Worm (Caenorhabditis elegans): ENCODE data around the gene F43E2.6.

Gene F43E2.6

DNA sequence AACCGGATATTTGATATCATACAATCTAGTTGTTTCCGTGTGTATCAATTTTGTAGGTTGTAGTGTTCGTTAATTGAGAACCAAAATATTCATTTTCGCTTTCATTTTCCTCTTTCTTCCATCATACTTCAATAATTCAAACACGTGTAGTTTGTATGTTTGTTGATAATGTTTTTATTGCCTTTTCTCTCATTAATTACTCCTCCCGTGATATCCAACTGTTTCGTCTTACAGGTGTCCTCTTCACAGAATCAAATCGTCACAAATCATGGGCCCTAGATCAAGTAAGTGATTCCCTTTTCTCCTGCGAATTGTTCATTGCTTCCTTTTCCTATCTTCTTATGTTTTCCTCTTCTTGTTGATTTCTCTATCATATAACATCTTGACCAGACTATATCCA lies 29.7 kb downstream of the F43E2.6 start, which contains the start of gene nhr-21 (continued):
- TF ChIP-seq sdz-12 (GFP tag; optimal IDR thresholded peaks at IDR 0.05) = no peak
- no peak for TF ChIP-seq tag-97 (GFP tag; IDR thresholded peaks at IDR 0.05)
- no peak for TF ChIP-seq dpl-1 (GFP tag; optimal IDR thresholded peaks at IDR 0.05)
- TF ChIP-seq daf-19 (GFP tag; conservative IDR thresholded peaks at IDR 0.05) = no peak
- no peak for TF ChIP-seq aha-1 (tag)
- TF ChIP-seq ztf-7 (tag; optimal IDR thresholded peaks at IDR 0.05) = no peak
- TF ChIP-seq nhr-77 (tag; optimal IDR thresholded peaks at IDR 0.05) = no peak
- peak in 1 of 2 experiments; percentile 76 for TF ChIP-seq mdl-1 (tag; optimal IDR thresholded peaks at IDR 0.05)

DNA sequence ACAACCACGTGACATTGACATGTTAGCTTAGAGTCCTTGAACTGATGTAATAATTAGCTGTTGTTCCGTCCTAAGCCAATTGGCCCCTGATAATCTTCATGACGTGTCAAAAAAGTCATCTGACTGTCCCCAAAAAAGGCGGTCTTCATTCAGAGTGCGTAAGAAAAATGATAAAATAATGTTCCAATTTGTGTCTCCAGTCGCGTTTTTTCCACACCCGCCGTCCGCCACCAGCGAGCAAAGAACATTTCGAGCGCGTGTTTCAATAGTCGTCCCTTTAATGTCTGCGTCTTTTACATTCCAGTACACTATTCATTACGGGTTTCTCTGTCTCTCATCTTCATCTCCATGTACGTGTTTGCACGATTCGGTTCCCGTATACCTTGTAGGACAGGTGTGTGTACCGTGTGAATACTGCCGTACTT lies 31.2 kb downstream of the F43E2.6 start:
- TF ChIP-seq lsy-2 (tag; optimal IDR thresholded peaks at IDR 0.05) = peak; percentile 51 to 80
- TF ChIP-seq pqm-1 (tag; optimal IDR thresholded peaks at IDR 0.05) = peak; percentile 52
- TF ChIP-seq dmd-6 (GFP tag; IDR thresholded peaks at IDR 0.05) = peak; percentile 93
- no peak for TF ChIP-seq fos-1 (tag; optimal IDR thresholded peaks at IDR 0.05)
- TF ChIP-seq mxl-3 (GFP tag; optimal IDR thresholded peaks at IDR 0.05) = peak; percentile 94
- peak; percentile 59; the same call in 1 of the 2 replicates for TF ChIP-seq T26A8.4 (GFP tag; IDR thresholded peaks at IDR 0.05)
- peak; percentile 72 for TF ChIP-seq nhr-11 (tag; optimal IDR thresholded peaks at IDR 0.05)
- no peak for TF ChIP-seq ZK546.5 (tag; optimal IDR thresholded peaks at IDR 0.05)
- TF ChIP-seq zag-1 (tag; optimal IDR thresholded peaks at IDR 0.05) = no peak
- no peak for TF ChIP-seq snpc-1.2 (GFP tag; IDR thresholded peaks at IDR 0.05)
- no peak for TF ChIP-seq Y48G9A.11 (GFP tag; IDR thresholded peaks at IDR 0.05)
- TF ChIP-seq ceh-62 (tag; optimal IDR thresholded peaks at IDR 0.05) = no peak
- TF ChIP-seq ZK337.2 (GFP tag; IDR thresholded peaks at IDR 0.05) = no peak
- TF ChIP-seq mes-2 (tag; optimal IDR thresholded peaks at IDR 0.05; ENCODE audit: poor library complexity, severe bottlenecking) = peak; percentile 65
- TF ChIP-seq Y75B8A.6 (GFP tag; IDR thresholded peaks at IDR 0.05) = no peak
- peak; percentile 89 for TF ChIP-seq mep-1 (tag; optimal IDR thresholded peaks at IDR 0.05)
- TF ChIP-seq unc-130 (GFP tag; optimal IDR thresholded peaks at IDR 0.05) = no peak
- no peak for TF ChIP-seq F26F4.8 (GFP tag; conservative IDR thresholded peaks at IDR 0.05)
- TF ChIP-seq daf-8 (GFP tag; IDR thresholded peaks at IDR 0.05) = no peak
- TF ChIP-seq lin-29 (GFP tag; IDR thresholded peaks at IDR 0.05) = no peak
- TF ChIP-seq nhr-76 (tag; optimal IDR thresholded peaks at IDR 0.05) = peak; percentile 33
- no peak for TF ChIP-seq nhr-111 (GFP tag; optimal IDR thresholded peaks at IDR 0.05)
- TF ChIP-seq mxl-2 (GFP tag; conservative IDR thresholded peaks at IDR 0.05) = 0 out of 2 replicates have a peak, but pooled peaks have one; percentile 3
- no peak for TF ChIP-seq zip-11 (GFP tag; IDR thresholded peaks at IDR 0.05)
- no peak for TF ChIP-seq egl-27 (tag; optimal IDR thresholded peaks at IDR 0.05)
- no peak for TF ChIP-seq lin-38 (GFP tag; IDR thresholded peaks at IDR 0.05)
- TF ChIP-seq ceh-20 (GFP tag; IDR thresholded peaks at IDR 0.05) = peak; percentile 84
- peak; percentile 99 for TF ChIP-seq nhr-48 (tag; optimal IDR thresholded peaks at IDR 0.05)
- 0 out of 2 replicates have a peak, but pooled peaks have one; percentile 4 for TF ChIP-seq arid-1 (GFP tag; conservative IDR thresholded peaks at IDR 0.05)
- TF ChIP-seq ctbp-1 (GFP tag; IDR thresholded peaks at IDR 0.05) = peak; percentile 71; the same call in 1 of the 2 replicates
- no peak for TF ChIP-seq R02D3.7 (tag; optimal IDR thresholded peaks at IDR 0.05)
- TF ChIP-seq hlh-30 (tag; optimal IDR thresholded peaks at IDR 0.05; ENCODE audit: insufficient read depth) = peak; percentile 90
- TF ChIP-seq ces-1 (GFP tag; optimal IDR thresholded peaks at IDR 0.05) = no peak
- no peak for TF ChIP-seq fkh-10 (GFP tag; optimal IDR thresholded peaks at IDR 0.05)
- TF ChIP-seq dmd-8 (GFP tag; IDR thresholded peaks at IDR 0.05) = no peak
- TF ChIP-seq D1046.2 (GFP tag; IDR thresholded peaks at IDR 0.05) = no peak
- TF ChIP-seq lin-15B (tag; optimal IDR thresholded peaks at IDR 0.05) = no peak
- TF ChIP-seq zip-2 (tag; optimal IDR thresholded peaks at IDR 0.05) = no peak
- peak; percentile 3 to 91 for TF ChIP-seq hif-1 (tag; optimal IDR thresholded peaks at IDR 0.05)
- TF ChIP-seq tra-1 (GFP tag; IDR thresholded peaks at IDR 0.05) = no peak; the same call in 1 of the 2 replicates
- TF ChIP-seq lin-13 (GFP tag; optimal IDR thresholded peaks at IDR 0.05) = no peak
- peak; percentile 72 for TF ChIP-seq php-3 (GFP tag; IDR thresholded peaks at IDR 0.05)
- TF ChIP-seq tag-97 (GFP tag; IDR thresholded peaks at IDR 0.05) = no peak
- no peak for TF ChIP-seq daf-12 (tag; optimal IDR thresholded peaks at IDR 0.05)
